Worm (Caenorhabditis elegans) whole organism, L1 larva: ENCODE data around the gene ZK1128.1.
A peak's percentile ranks its signal among the peaks of the same experiment; 100 is the strongest.

Source experiments
- F16B12.6 ChIP-seq: fragments of 150-350 bp; optimal IDR thresholded peaks from 2 replicates; lab custom pipeline; 2014; ENCODE audit warnings: missing biosample characterization, missing genetic modification characterization
- alr-1 ChIP-seq: fragments of 200-800 bp; sonication (Bioruptor generic); optimal IDR thresholded peaks from 2 replicates; lab custom pipeline; 2018; ENCODE audit warnings: borderline replicate concordance, mild to moderate bottlenecking, missing genetic modification characterization, missing compliant biosample characterization
- aly-2 ChIP-seq: fragments of 150-350 bp; optimal IDR thresholded peaks from 2 replicates; lab custom pipeline; 2014; ENCODE audit warnings: missing biosample characterization, missing genetic modification characterization
- ama-1 ChIP-seq: fragments of 150-350 bp; optimal IDR thresholded peaks from 2 replicates; lab custom pipeline; 2014
- blmp-1 ChIP-seq: fragments of 150-350 bp; optimal IDR thresholded peaks from 2 replicates; lab custom pipeline; 2014; ENCODE audit warnings: missing biosample characterization, missing genetic modification characterization
- ceh-88 ChIP-seq: fragments of 200-800 bp; sonication (Bioruptor generic); IDR thresholded peaks from 2 replicates; pipeline ENCODE4 v1.3.6; 2022; ENCODE audit warnings: missing genetic modification characterization, missing compliant biosample characterization
- dpl-1 ChIP-seq, 3 experiments: fragments of 150-350 bp in 2 of 3; sonication (generic microtip) in 1 of 3; optimal IDR thresholded peaks; 2 replicates each; lab custom pipeline; 2014 to 2017; ENCODE audit warnings: missing biosample characterization in 3 of 3, missing genetic modification characterization in 3 of 3, missing genetic modification reagents in 3 of 3
- efl-1 ChIP-seq, 4 experiments: fragments of 150-350 bp; optimal IDR thresholded peaks in 3 of 4; peaks in 1 of 4; 1 replicate in 1 of 4; 2 replicates in 3 of 4; lab custom pipeline; 2014; ENCODE audit warnings: missing biosample characterization in 2 of 4, missing genetic modification characterization in 2 of 4, missing genetic modification reagents in 2 of 4
- elt-2 ChIP-seq: sonication (generic microtip); optimal IDR thresholded peaks from 2 replicates; lab custom pipeline; 2016; ENCODE audit warnings: missing genetic modification characterization, mild to moderate bottlenecking, inconsistent platforms, missing compliant biosample characterization, missing genetic modification reagents
- elt-3 ChIP-seq, 6 experiments: fragments of 150-350 bp in 1 of 6; sonication (generic microtip); optimal IDR thresholded peaks; 2 replicates each; lab custom pipeline; 2017 to 2018; ENCODE audit warnings: missing biosample characterization in 6 of 6, missing genetic modification characterization in 6 of 6, inconsistent platforms in 1 of 6
- ets-5 ChIP-seq: fragments of 200-800 bp; sonication (Bioruptor generic); IDR thresholded peaks from 2 replicates; pipeline ENCODE4 v1.3.6; 2022; ENCODE audit warnings: missing genetic modification characterization, missing compliant biosample characterization
- fkh-4 ChIP-seq: sonication (generic microtip); optimal IDR thresholded peaks from 2 replicates; lab custom pipeline; 2016; ENCODE audit warnings: missing compliant biosample characterization, missing genetic modification characterization, borderline replicate concordance
- fkh-8 ChIP-seq: sonication (generic microtip); optimal IDR thresholded peaks from 2 replicates; lab custom pipeline; 2016; ENCODE audit warnings: mild to moderate bottlenecking, missing genetic modification characterization, missing compliant biosample characterization
- fos-1 ChIP-seq: fragments of 150-350 bp; optimal IDR thresholded peaks from 2 replicates; lab custom pipeline; 2014; ENCODE audit warnings: missing biosample characterization, missing genetic modification characterization
- hpl-2 ChIP-seq: fragments of 150-350 bp; optimal IDR thresholded peaks from 2 replicates; lab custom pipeline; 2014; ENCODE audit warnings: missing biosample characterization, missing genetic modification reagents, missing genetic modification characterization
- irx-1 ChIP-seq: sonication (generic microtip); optimal IDR thresholded peaks from 2 replicates; lab custom pipeline; 2016; ENCODE audit warnings: missing genetic modification characterization, missing compliant biosample characterization
- lin-13 ChIP-seq: fragments of 150-350 bp; optimal IDR thresholded peaks from 2 replicates; lab custom pipeline; 2014; ENCODE audit warnings: missing biosample characterization, missing genetic modification reagents, missing genetic modification characterization
- lin-14 ChIP-seq: fragments of 200-800 bp; sonication (Bioruptor generic); optimal IDR thresholded peaks from 2 replicates; lab custom pipeline; 2018; ENCODE audit warnings: mild to moderate bottlenecking, missing genetic modification characterization, moderate library complexity, missing compliant biosample characterization
- lin-15B ChIP-seq: fragments of 150-350 bp; sonication (generic microtip); optimal IDR thresholded peaks from 3 replicates; lab custom pipeline; 2014; ENCODE audit warnings: missing biosample characterization, missing genetic modification characterization
- lin-35 ChIP-seq, 2 experiments: fragments of 150-350 bp; optimal IDR thresholded peaks; 2 replicates each; lab custom pipeline; 2014; ENCODE audit warnings: missing biosample characterization in 2 of 2, missing genetic modification characterization in 2 of 2, missing genetic modification reagents in 2 of 2
- lin-39 ChIP-seq: fragments of 150-350 bp; optimal IDR thresholded peaks from 2 replicates; lab custom pipeline; 2014; ENCODE audit warnings: missing biosample characterization, missing genetic modification reagents, missing genetic modification characterization
- lsy-2 ChIP-seq, 2 experiments: fragments of 150-350 bp; optimal IDR thresholded peaks; 2 replicates each; lab custom pipeline; 2014; ENCODE audit warnings: missing biosample characterization in 2 of 2, missing genetic modification characterization in 2 of 2
- mdl-1 ChIP-seq, 2 experiments: fragments of 150-350 bp; optimal IDR thresholded peaks; 2 replicates each; lab custom pipeline; 2014 to 2017; ENCODE audit warnings: missing biosample characterization in 2 of 2, missing genetic modification characterization in 2 of 2, inconsistent platforms in 1 of 2
- mep-1 ChIP-seq: fragments of 150-350 bp; optimal IDR thresholded peaks from 2 replicates; lab custom pipeline; 2014; ENCODE audit warnings: missing biosample characterization, missing genetic modification characterization
- nhr-19 ChIP-seq: fragments of 200-800 bp; sonication (Bioruptor generic); conservative IDR thresholded peaks from 2 replicates; pipeline ENCODE4 v1.3.6; 2022; ENCODE audit warnings: missing genetic modification characterization, missing compliant biosample characterization
- nhr-20 ChIP-seq: sonication (generic microtip); optimal IDR thresholded peaks from 2 replicates; lab custom pipeline; 2016; ENCODE audit warnings: mild to moderate bottlenecking, missing genetic modification characterization, missing compliant biosample characterization
- nhr-237 ChIP-seq: fragments of 150-350 bp; optimal IDR thresholded peaks from 2 replicates; lab custom pipeline; 2014; ENCODE audit warnings: missing biosample characterization, missing genetic modification characterization
- nhr-71 ChIP-seq: sonication (generic microtip); optimal IDR thresholded peaks from 2 replicates; lab custom pipeline; 2016; ENCODE audit warnings: mild to moderate bottlenecking, missing genetic modification characterization, moderate library complexity, missing compliant biosample characterization
- nhr-85 ChIP-seq: sonication (generic microtip); peaks from one replicate; lab custom pipeline; 2016; ENCODE audit warnings: missing genetic modification characterization, inconsistent platforms, missing compliant biosample characterization
- pag-3 ChIP-seq: sonication (generic microtip); optimal IDR thresholded peaks from 2 replicates; lab custom pipeline; 2017; ENCODE audit warnings: missing genetic modification characterization, mild to moderate bottlenecking, missing compliant biosample characterization, antibody characterized with exemption, borderline replicate concordance; ENCODE audit not compliant: insufficient read depth
- pax-3 ChIP-seq: fragments of 200-800 bp; sonication (Bioruptor generic); optimal IDR thresholded peaks from 2 replicates; lab custom pipeline; 2018; ENCODE audit warnings: mild to moderate bottlenecking, missing genetic modification characterization, moderate library complexity, missing compliant biosample characterization
- pqm-1 ChIP-seq: sonication (generic microtip); optimal IDR thresholded peaks from 3 replicates; lab custom pipeline; 2017; ENCODE audit warnings: missing biosample characterization, missing genetic modification characterization
- rnt-1 ChIP-seq: sonication (generic microtip); optimal IDR thresholded peaks from 2 replicates; lab custom pipeline; 2016; ENCODE audit warnings: mild to moderate bottlenecking, missing genetic modification characterization, moderate library complexity, missing compliant biosample characterization
- snu-23 ChIP-seq: sonication (generic microtip); optimal IDR thresholded peaks from 2 replicates; lab custom pipeline; 2016; ENCODE audit warnings: missing genetic modification characterization, missing compliant biosample characterization
- sptf-1 ChIP-seq: fragments of 150-350 bp; optimal IDR thresholded peaks from 2 replicates; lab custom pipeline; 2014; ENCODE audit warnings: missing biosample characterization, missing genetic modification characterization
- unc-130 ChIP-seq: fragments of 150-350 bp; optimal IDR thresholded peaks from 2 replicates; lab custom pipeline; 2017; ENCODE audit warnings: missing biosample characterization, missing genetic modification characterization, inconsistent platforms
- unc-30 ChIP-seq: sonication (generic microtip); optimal IDR thresholded peaks from 2 replicates; lab custom pipeline; 2017; ENCODE audit warnings: missing biosample characterization, missing genetic modification characterization
- unc-62 ChIP-seq: fragments of 150-350 bp; optimal IDR thresholded peaks from 2 replicates; lab custom pipeline; 2014; ENCODE audit warnings: missing biosample characterization, missing genetic modification reagents, missing genetic modification characterization
- unc-86 ChIP-seq: sonication (generic microtip); optimal IDR thresholded peaks from 2 replicates; lab custom pipeline; 2016; ENCODE audit warnings: missing genetic modification characterization, missing compliant biosample characterization
- unc-98 ChIP-seq: fragments of 200-800 bp; sonication (Bioruptor generic); IDR thresholded peaks from 2 replicates; pipeline ENCODE4 v1.3.6; 2022; ENCODE audit warnings: missing genetic modification characterization, missing compliant biosample characterization
- vab-15 ChIP-seq: sonication (generic microtip); optimal IDR thresholded peaks from 2 replicates; lab custom pipeline; 2017; ENCODE audit warnings: missing genotype, mild to moderate bottlenecking, missing genetic modification characterization, missing compliant biosample characterization

Gene ZK1128.1

DNA sequence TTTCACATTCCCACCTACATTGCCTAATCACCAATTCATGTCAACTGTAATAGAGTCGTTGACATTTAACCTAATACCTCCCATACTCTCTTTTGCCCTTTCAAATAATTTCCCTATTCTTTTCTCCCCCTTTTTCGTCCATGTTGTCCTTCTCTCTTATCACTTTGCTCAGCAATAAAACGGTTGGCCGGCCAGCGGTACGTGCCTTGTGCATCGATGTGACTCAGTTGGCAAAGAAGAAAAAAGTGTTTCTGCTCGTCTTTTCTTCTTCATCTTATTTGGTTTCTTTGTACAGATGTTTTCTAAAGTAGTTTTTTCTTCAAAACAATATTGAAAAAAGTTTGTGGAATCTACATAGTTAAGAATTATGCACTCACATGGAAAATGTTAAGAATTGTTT lies 20.0 kb upstream of the ZK1128.1 start:
- TF ChIP-seq lin-13 (GFP tag; lab: Kevin White, UChicago) (no peak), pqm-1 (tag; lab: Kevin White, UChicago) (peak; percentile 13), unc-98 (GFP tag; lab: Robert Waterston, UW) (no peak)

DNA sequence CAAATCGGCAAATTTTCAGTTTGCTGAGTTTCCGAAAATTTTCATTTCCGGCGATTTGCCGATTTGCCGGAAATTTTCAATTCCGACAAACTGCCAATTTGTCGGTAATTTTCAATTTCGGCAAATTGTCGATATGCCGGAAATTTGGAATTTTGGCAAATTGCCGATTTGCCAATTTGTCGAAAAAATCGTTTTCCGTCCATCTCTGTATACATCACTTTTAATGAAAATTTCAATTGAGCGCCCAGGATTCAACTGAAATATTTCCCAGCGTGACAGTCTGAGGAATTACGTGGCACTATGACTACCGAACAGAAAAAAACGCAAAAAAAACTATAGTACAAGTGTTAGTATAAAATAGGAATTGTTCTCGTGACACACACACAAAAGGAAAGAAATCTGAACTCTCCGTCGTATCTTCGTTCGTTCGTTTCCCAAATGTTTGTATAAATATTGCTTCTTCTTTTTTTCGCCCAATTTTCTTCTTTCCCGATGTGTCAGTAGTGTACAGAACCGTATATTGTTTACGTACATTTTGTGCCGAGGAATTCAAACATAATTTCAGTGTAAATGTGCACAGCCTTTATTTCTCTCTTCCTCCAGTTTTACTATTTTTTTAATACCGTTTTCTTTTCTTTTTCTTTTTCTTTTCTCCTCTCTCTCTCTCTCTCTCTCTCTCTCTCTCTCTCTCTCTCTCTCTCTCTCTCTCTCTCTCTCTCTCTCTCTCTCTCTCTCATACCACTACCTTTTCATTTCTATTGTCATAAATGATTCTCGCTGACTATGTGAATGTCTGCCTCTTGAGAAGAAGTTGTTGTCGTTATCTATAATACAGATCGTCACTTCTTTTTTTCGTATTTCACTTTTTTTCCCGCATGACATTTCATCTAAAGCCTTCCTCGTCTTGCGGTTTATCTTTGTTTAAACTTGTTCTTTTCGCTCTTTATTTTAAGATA lies 18.2 kb upstream of the ZK1128.1 start:
- peak; percentile 45 for TF ChIP-seq nhr-19 (GFP tag; lab: Robert Waterston, UW)
- TF ChIP-seq lin-35 (GFP tag; optimal IDR thresholded peaks at IDR 0.05; lab: Kevin White, UChicago) = peak in 1 of 2 experiments; percentile 60
- no peak for TF ChIP-seq mdl-1 (tag; optimal IDR thresholded peaks at IDR 0.05; lab: Kevin White, UChicago)
- TF ChIP-seq nhr-20 (tag; lab: Kevin White, UChicago) = no peak
- no peak for TF ChIP-seq unc-62 (GFP tag; lab: Kevin White, UChicago)
- peak; percentile 20 for TF ChIP-seq pax-3 (tag; lab: Kevin White, UChicago)
- TF ChIP-seq fkh-4 (tag; lab: Kevin White, UChicago) = no peak
- peak; percentile 90 for TF ChIP-seq blmp-1 (tag; lab: Kevin White, UChicago)
- no peak for TF ChIP-seq ets-5 (GFP tag; lab: Robert Waterston, UW)
- TF ChIP-seq pag-3 (tag; lab: Kevin White, UChicago) = no peak
- peak; percentile 70 for TF ChIP-seq nhr-85 (tag; lab: Kevin White, UChicago)
- TF ChIP-seq snu-23 = no peak
- TF ChIP-seq elt-2 (tag; lab: Kevin White, UChicago) = peak; percentile 57
- TF ChIP-seq fos-1 = no peak
- no peak for TF ChIP-seq aly-2
- TF ChIP-seq lin-39 (tag; lab: Kevin White, UChicago) = no peak
- TF ChIP-seq elt-3 (tag; optimal IDR thresholded peaks at IDR 0.05; lab: Kevin White, UChicago) = peak in 2 of 6 experiments; percentile 13 to 37
- peak; percentile 65 for TF ChIP-seq lin-14 (GFP tag; lab: Kevin White, UChicago)
- TF ChIP-seq alr-1 (tag; lab: Kevin White, UChicago) = no peak
- peak; percentile 34 to 35 for TF ChIP-seq efl-1 (optimal IDR thresholded peaks at IDR 0.05; lab: Kevin White, UChicago)
- peak in 1 of 2 experiments; percentile 91 for TF ChIP-seq efl-1 (GFP tag; optimal IDR thresholded peaks at IDR 0.05 in 1 of 2; lab: Kevin White, UChicago)
- TF ChIP-seq lsy-2 (tag; optimal IDR thresholded peaks at IDR 0.05; lab: Kevin White, UChicago) = peak in 1 of 2 experiments; percentile 27
- TF ChIP-seq mep-1 (tag; lab: Kevin White, UChicago) = peak; percentile 20

DNA sequence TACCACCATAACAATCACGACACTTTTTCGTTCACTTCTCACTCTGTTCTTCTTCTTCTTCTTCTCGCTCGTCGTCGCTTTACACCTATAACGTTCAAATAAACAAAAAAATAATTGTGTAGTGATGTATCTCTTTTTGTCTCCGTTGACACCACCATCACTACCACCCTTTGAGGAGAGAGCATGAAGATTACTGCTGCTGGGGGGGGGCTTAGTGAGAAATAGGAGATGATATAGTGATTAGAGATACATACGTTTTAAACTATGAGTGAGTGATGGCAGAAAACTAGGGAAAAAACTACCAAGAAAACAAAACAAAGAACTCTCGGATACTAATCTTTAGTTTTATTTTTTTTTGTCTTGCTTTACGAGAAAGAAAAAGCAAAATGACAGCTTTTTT lies 11.8 kb upstream of the ZK1128.1 start:
- no peak for TF ChIP-seq pag-3 (tag; lab: Kevin White, UChicago)
- no peak for TF ChIP-seq nhr-237 (tag; lab: Kevin White, UChicago)
- TF ChIP-seq nhr-71 (tag; lab: Kevin White, UChicago) = peak; percentile 42
- TF ChIP-seq nhr-19 (GFP tag; lab: Robert Waterston, UW) = 0 out of 2 replicates have a peak, but pooled peaks have one; percentile 6
- no peak for TF ChIP-seq efl-1 (optimal IDR thresholded peaks at IDR 0.05; lab: Kevin White, UChicago)
- no peak for TF ChIP-seq efl-1 (GFP tag; optimal IDR thresholded peaks at IDR 0.05 in 1 of 2; lab: Kevin White, UChicago)
- no peak for TF ChIP-seq unc-30 (tag; lab: Kevin White, UChicago)
- TF ChIP-seq irx-1 (tag; lab: Kevin White, UChicago) = no peak
- no peak for TF ChIP-seq unc-130 (tag; lab: Kevin White, UChicago)
- TF ChIP-seq snu-23 = peak; percentile 33
- no peak for TF ChIP-seq hpl-2
- TF ChIP-seq alr-1 (tag; lab: Kevin White, UChicago) = no peak
- peak; percentile 33 for TF ChIP-seq rnt-1
- no peak for TF ChIP-seq lin-15B (tag; lab: Kevin White, UChicago)
- no peak for TF ChIP-seq dpl-1 (GFP tag; optimal IDR thresholded peaks at IDR 0.05; lab: Kevin White, UChicago)
- TF ChIP-seq pqm-1 (tag; lab: Kevin White, UChicago) = no peak
- no peak for TF ChIP-seq mdl-1 (tag; optimal IDR thresholded peaks at IDR 0.05; lab: Kevin White, UChicago)
- TF ChIP-seq elt-3 (tag; optimal IDR thresholded peaks at IDR 0.05; lab: Kevin White, UChicago) = no peak
- TF ChIP-seq ama-1 (lab: Kevin White, UChicago) = no peak
- peak; percentile 15 to 46 for TF ChIP-seq lsy-2 (tag; optimal IDR thresholded peaks at IDR 0.05; lab: Kevin White, UChicago)
- TF ChIP-seq lin-14 (GFP tag; lab: Kevin White, UChicago) = peak; percentile 75
- TF ChIP-seq fkh-8 = no peak
- no peak for TF ChIP-seq vab-15 (tag; lab: Kevin White, UChicago)
- TF ChIP-seq ceh-88 (GFP tag; lab: Robert Waterston, UW) = no peak
- TF ChIP-seq unc-86 (tag; lab: Kevin White, UChicago) = no peak
- no peak for TF ChIP-seq sptf-1 (tag; lab: Kevin White, UChicago)
- no peak for TF ChIP-seq F16B12.6
- TF ChIP-seq unc-98 (GFP tag; lab: Robert Waterston, UW) = no peak
